Worm (Caenorhabditis elegans) whole organism, midembryonic: ENCODE measurements around the gene B0238.9.

ENCODE experiments used
- T22C8.4 ChIP-seq: fragments of 200-800 bp; sonication (Bioruptor generic); IDR thresholded peaks from 2 replicates; pipeline ENCODE4 v1.3.6; 2022; ENCODE audit warnings: missing genetic modification characterization, missing compliant biosample characterization
- cog-1 ChIP-seq: sonication (generic microtip); optimal IDR thresholded peaks from 2 replicates; lab custom pipeline; 2016; ENCODE audit warnings: missing genetic modification characterization, missing compliant biosample characterization
- flt-1 ChIP-seq: fragments of 200-800 bp; sonication (Bioruptor generic); IDR thresholded peaks from 2 replicates; pipeline ENCODE4 v1.3.6; 2022; ENCODE audit warnings: missing genetic modification characterization, missing compliant biosample characterization
- klf-2 ChIP-seq: fragments of 200-800 bp; sonication (Bioruptor generic); conservative IDR thresholded peaks from 2 replicates; pipeline ENCODE4 v1.3.6; 2022; ENCODE audit warnings: missing genetic modification reagents, missing genetic modification characterization, missing compliant biosample characterization
- med-1 ChIP-seq: sonication (generic microtip); optimal IDR thresholded peaks from 2 replicates; lab custom pipeline; 2017; ENCODE audit warnings: missing genetic modification characterization, mild to moderate bottlenecking, missing compliant biosample characterization, antibody characterized with exemption, missing genetic modification reagents; ENCODE audit not compliant: insufficient read depth
- ref-1 ChIP-seq: fragments of 200-800 bp; sonication (Bioruptor generic); conservative IDR thresholded peaks from 2 replicates; pipeline ENCODE4 v1.3.6; 2022; ENCODE audit warnings: missing genetic modification reagents, missing genetic modification characterization, missing compliant biosample characterization
- tab-1 ChIP-seq: fragments of 200-800 bp; sonication (Bioruptor generic); IDR thresholded peaks from 2 replicates; pipeline ENCODE4 v1.3.6; 2022; ENCODE audit warnings: missing genetic modification characterization, missing compliant biosample characterization
- ztf-23 ChIP-seq: fragments of 200-800 bp; sonication (Bioruptor generic); IDR thresholded peaks from 2 replicates; pipeline ENCODE4 v1.3.6; 2022; ENCODE audit warnings: missing genetic modification reagents, missing genetic modification characterization, missing compliant biosample characterization
- ztf-29 ChIP-seq: fragments of 200-800 bp; sonication (Bioruptor generic); IDR thresholded peaks from 2 replicates; pipeline ENCODE4 v1.3.6; 2022; ENCODE audit warnings: missing genetic modification reagents, missing genetic modification characterization, missing compliant biosample characterization

Gene B0238.9

DNA sequence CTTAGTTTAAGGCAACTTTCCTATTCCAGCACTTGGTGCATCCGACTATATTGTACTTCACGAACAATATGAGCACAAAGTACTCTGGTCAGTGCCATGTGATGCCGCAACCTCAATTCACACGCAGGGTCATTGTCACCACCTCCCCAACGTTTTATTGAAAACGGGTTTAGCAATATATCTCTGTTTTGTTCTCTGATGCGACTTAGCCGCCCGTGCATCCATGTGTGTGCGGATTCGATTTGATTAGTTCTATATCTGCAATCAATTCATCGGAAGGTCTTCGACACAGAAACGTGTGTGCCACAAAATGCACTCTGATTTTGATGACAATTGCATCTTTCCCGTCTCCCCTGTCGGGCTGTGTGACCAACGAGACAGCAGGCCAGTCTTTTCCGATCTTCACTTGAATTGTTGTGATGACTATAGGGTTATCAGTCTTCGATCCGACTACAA lies 5.3 kb downstream of the B0238.9 start:
- 0 out of 2 replicates have a peak, but pooled peaks have one; percentile 20 for TF ChIP-seq flt-1 (GFP tag; lab: Robert Waterston, UW)
- no peak for TF ChIP-seq tab-1
- no peak for TF ChIP-seq ztf-29 (GFP tag; lab: Robert Waterston, UW)
- no peak for TF ChIP-seq klf-2 (GFP tag; lab: Robert Waterston, UW)
- TF ChIP-seq med-1, result no peak

DNA sequence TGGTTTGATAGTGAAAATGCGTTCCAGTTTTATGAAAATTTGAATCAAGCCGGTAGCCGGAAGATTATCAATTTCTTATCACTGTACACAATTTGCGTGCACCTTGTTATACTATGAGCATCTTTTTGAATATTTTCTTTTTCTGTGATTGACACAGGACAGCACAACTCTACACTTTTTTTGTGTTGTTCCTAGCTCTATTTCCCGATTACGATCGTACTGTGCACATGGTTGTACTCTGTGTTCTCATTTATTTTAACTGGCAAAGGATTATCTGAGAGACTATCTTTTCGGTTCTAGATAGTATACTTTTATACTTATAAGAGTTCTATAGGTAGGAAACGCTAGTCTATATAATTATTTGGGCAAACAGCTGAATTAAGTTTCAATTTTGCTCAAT lies 5.9 kb downstream of the B0238.9 start:
- TF ChIP-seq ref-1 (GFP tag; lab: Robert Waterston, UW) (no peak), klf-2 (GFP tag; lab: Robert Waterston, UW) (no peak), flt-1 (GFP tag; lab: Robert Waterston, UW) (no peak), ztf-23 (no peak), med-1 (no peak), cog-1 (tag; lab: Kevin White, UChicago) (no peak), ztf-29 (GFP tag; lab: Robert Waterston, UW) (no peak), T22C8.4 (GFP tag; lab: Robert Waterston, UW) (no peak), tab-1 (no peak)

DNA sequence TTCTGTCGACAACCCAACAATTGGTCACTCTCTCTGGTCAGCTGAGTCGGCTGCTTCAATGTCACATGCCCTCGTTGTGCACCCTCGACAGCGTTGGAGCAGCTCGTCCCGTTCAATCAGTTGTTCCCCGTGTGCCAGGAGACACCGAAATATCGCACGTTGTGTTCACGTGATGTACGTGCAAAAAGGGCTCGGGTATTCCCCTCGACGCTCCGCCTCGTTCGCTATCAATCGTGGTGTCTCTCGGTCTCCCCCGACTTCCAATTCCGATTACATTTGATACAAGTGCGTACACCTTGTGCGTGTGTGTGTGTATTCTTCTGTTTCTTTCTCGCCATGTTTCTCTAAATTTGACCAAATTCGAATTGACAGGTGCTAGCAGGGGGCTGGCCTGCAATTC lies 6.4 kb downstream of the B0238.9 start:
- TF ChIP-seq flt-1 (GFP tag; lab: Robert Waterston, UW) (no peak), cog-1 (tag; lab: Kevin White, UChicago) (peak; percentile 12)

DNA sequence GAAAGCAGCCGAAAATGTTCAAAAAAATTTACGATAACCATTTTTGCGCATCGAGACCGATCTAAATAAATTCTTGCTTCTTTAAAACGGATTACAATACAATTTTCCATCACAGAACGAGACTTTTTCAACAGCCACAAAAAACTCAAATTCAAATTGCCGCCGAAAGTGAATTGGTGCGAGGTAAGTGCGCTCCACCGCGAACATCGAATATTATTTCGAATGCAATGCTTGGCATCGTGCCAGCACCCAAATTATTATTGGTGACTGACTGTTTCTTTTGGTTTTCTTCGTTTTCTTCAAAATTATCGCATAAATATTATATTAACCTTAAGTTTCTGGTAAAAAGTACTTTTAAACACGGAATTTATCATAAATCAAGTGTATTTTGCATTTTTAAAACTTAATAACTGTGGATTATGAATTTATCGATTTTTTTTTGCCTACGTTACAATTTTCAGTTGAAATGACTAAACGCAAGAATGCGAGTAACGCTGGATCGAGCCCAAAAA lies 8.8 kb downstream of the B0238.9 start, which contains the start of gene penr-1:
Gene penr-1 (plus strand): TSS at position 462 of the 512 bp plus-strand sequence.
- TF ChIP-seq T22C8.4 (GFP tag; lab: Robert Waterston, UW) (0 out of 2 replicates have a peak, but pooled peaks have one; percentile 35), tab-1 (no peak), med-1 (no peak)

DNA sequence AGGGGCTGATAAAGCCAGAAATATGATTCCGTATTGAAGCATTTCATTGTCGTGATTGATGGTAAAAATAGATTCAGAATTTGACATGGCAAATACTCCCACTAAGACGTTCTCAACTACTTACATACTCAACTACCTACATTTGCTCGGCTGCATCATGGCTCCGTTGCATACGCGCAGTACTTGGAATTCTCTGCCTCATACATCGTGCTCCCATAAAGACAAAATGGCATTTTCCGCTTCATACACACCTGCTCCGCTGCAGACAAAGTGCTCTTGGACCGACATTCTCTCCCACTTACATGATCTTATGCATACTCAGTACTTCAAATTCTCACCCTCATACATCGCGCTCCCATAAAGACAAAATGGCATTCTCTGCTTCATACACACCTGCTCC lies 12.3 kb downstream of the B0238.9 start, which contains the start of the genes srt-69 and B0238.12:
Gene srt-69 (minus strand): TSS at position 101 of the 400 bp plus-strand sequence.
Gene B0238.12 (plus strand): TSS at position 264 of the 400 bp plus-strand sequence.
- no peak for TF ChIP-seq flt-1 (GFP tag; lab: Robert Waterston, UW)
- no peak for TF ChIP-seq tab-1
- no peak for TF ChIP-seq ztf-29 (GFP tag; lab: Robert Waterston, UW)
- no peak for TF ChIP-seq ref-1 (GFP tag; lab: Robert Waterston, UW)
- no peak for TF ChIP-seq ztf-23
- no peak for TF ChIP-seq cog-1 (tag; lab: Kevin White, UChicago)
- no peak for TF ChIP-seq med-1
- no peak for TF ChIP-seq klf-2 (GFP tag; lab: Robert Waterston, UW)
- no peak for TF ChIP-seq T22C8.4 (GFP tag; lab: Robert Waterston, UW)

DNA sequence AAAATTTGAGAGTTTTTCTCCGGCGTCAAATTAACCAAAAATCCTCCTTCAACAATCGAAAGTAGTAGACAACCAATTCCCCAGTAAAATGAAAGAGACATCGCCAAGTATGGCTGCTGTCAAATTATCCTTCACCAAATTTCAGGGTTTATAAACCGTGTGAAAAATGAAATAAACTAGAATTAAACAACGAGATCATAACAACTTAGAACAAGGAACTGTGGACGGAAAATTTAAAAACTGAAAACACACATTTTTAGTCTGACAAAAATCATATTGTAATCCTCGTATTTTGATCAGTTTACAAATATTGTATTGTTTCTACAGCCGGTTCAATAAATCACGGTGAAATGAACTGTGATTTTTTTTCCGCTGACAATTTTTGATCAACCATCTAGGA lies 14.9 kb downstream of the B0238.9 start, which contains the start of gene cest-30:
Gene cest-30 (minus strand): TSS at position 101 of the 400 bp plus-strand sequence.
- TF ChIP-seq ztf-23 (no peak), med-1 (no peak), cog-1 (tag; lab: Kevin White, UChicago) (no peak), tab-1 (no peak), ztf-29 (GFP tag; lab: Robert Waterston, UW) (no peak), T22C8.4 (GFP tag; lab: Robert Waterston, UW) (no peak), klf-2 (GFP tag; lab: Robert Waterston, UW) (no peak), flt-1 (GFP tag; lab: Robert Waterston, UW) (no peak), ref-1 (GFP tag; lab: Robert Waterston, UW) (no peak)

DNA sequence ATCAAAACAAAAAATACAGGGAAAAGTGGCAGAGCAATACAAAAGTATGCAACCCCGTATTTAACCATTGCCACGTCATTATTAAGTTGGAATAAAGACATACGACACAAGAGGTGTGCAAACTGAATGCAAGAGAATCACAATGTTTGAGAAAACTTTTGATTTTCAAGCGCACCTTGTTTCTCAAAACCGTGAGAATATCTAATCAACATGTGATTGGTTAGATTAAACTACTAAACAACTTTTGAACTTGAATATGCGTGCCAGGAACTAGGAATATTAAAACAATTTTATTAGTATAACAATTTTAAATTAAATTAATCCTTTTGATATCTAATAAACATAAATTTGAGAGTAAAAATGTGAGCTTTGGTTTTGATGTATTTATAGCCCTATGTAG lies 18.5 kb downstream of the B0238.9 start, which contains the start of gene srt-70:
Gene srt-70 (minus strand): TSS at position 101 of the 400 bp plus-strand sequence.
- TF ChIP-seq ref-1 (GFP tag; lab: Robert Waterston, UW) (no peak), med-1 (no peak), tab-1 (no peak), ztf-29 (GFP tag; lab: Robert Waterston, UW) (no peak), T22C8.4 (GFP tag; lab: Robert Waterston, UW) (no peak), flt-1 (GFP tag; lab: Robert Waterston, UW) (no peak), klf-2 (GFP tag; lab: Robert Waterston, UW) (no peak), cog-1 (tag; lab: Kevin White, UChicago) (no peak), ztf-23 (no peak)

DNA sequence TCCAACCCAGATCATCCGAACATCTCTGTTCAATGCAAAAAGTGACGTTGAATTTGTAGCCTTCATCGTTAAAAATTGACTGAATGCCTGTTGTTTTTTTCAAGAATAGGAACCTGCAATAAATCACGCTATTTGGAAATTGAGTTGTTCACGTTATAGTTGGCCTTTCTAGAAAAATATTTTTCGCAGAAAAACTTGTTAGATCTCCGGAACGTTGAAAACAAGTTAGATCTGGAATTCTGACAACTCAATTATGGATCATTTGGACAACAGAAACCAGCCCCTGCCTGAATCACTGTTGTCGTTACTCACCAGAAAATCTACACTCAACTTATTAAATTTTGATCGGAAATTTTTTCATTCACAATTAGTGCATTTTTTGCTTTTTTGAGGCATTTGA lies 20.5 kb downstream of the B0238.9 start, which contains the start of gene srt-67:
Gene srt-67 (minus strand): TSS at position 101 of the 400 bp plus-strand sequence.
- TF ChIP-seq cog-1 (tag; lab: Kevin White, UChicago) (no peak), med-1 (no peak), tab-1 (no peak), ztf-23 (no peak), ztf-29 (GFP tag; lab: Robert Waterston, UW) (no peak), T22C8.4 (GFP tag; lab: Robert Waterston, UW) (no peak), flt-1 (GFP tag; lab: Robert Waterston, UW) (no peak), klf-2 (GFP tag; lab: Robert Waterston, UW) (no peak), ref-1 (GFP tag; lab: Robert Waterston, UW) (no peak)

DNA sequence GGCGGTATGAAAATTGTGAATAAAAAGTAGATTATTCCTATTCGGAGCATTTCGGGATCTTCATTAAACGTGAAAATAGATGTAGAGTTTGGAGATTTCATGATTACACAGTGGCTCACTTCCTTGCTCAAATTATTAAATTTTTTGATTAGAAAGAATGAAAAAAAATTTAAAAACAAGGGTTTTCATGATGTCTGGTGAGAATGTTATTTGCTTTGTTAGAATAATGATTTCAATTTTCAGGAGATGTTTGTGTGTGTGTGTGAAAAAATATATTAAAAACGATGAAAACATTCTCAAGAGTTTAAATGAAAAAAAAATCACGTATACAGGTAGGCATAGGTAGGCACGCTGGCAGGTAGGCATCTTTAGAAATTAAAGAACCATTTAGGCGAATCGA lies 25.9 kb downstream of the B0238.9 start, which contains the start of gene srt-68:
Gene srt-68 (minus strand): TSS at position 101 of the 400 bp plus-strand sequence.
- TF ChIP-seq klf-2 (GFP tag; lab: Robert Waterston, UW), result no peak
- no peak for TF ChIP-seq ztf-23
- TF ChIP-seq flt-1 (GFP tag; lab: Robert Waterston, UW), result no peak
- no peak for TF ChIP-seq T22C8.4 (GFP tag; lab: Robert Waterston, UW)
- TF ChIP-seq ref-1 (GFP tag; lab: Robert Waterston, UW), result no peak
- no peak for TF ChIP-seq med-1
- TF ChIP-seq ztf-29 (GFP tag; lab: Robert Waterston, UW), result no peak
- no peak for TF ChIP-seq tab-1
- no peak for TF ChIP-seq cog-1 (tag; lab: Kevin White, UChicago)

DNA sequence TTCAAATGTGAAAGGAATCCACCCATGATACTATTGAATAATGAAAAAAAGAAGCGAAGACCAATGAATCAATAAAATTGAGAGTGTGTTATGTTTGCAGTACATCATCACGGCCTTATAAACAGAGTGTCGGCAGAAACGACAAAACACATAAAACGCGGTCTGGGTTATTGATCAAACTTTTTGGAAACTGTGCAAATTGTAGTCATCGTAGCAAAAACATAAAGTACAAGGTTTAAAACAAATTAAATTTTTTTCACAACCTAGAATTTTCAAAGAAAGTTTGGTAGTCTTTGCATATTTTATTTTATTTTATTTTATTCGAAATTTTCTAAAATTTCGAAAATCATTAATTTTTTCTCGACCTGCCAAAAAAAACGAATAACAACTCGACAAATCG lies 34.9 kb downstream of the B0238.9 start, which contains the start of gene cest-35.1:
Gene cest-35.1 (minus strand): TSS at position 101 of the 400 bp plus-strand sequence.
- TF ChIP-seq cog-1 (tag; lab: Kevin White, UChicago) (no peak), flt-1 (GFP tag; lab: Robert Waterston, UW) (no peak), ztf-29 (GFP tag; lab: Robert Waterston, UW) (no peak)
